Fruit fly (Drosophila melanogaster) whole organism, embryonic: ENCODE results near the gene Dph3.

Experiments
- Bdp1 ChIP-seq: fragments of 200-800 bp; sonication (Bioruptor generic); optimal IDR thresholded peaks from 3 replicates; lab custom pipeline; 2016; ENCODE audit warnings: missing biosample characterization, missing genetic modification characterization
- CG11093 ChIP-seq: fragments of 200-800 bp; sonication (Bioruptor generic); IDR thresholded peaks from 3 replicates; pipeline ENCODE4 v1.3.6; 2022; ENCODE audit warnings: missing biosample characterization, missing genetic modification characterization
- CG11560 ChIP-seq: fragments of 200-800 bp; sonication (Bioruptor generic); IDR thresholded peaks from 3 replicates; pipeline ENCODE4 v1.3.6; 2022; ENCODE audit warnings: missing biosample characterization, missing genetic modification characterization
- CG12769 ChIP-seq: fragments of 200-800 bp; sonication (Bioruptor generic); optimal IDR thresholded peaks from 2 replicates; lab custom pipeline; 2019; ENCODE audit warnings: missing biosample characterization, mild to moderate bottlenecking, missing genetic modification characterization, moderate library complexity
- CG12942 ChIP-seq: fragments of 200-800 bp; sonication (Bioruptor generic); optimal IDR thresholded peaks from 3 replicates; lab custom pipeline; 2016; ENCODE audit warnings: missing biosample characterization, missing genetic modification characterization
- CG14014 ChIP-seq: fragments of 200-800 bp; sonication (Bioruptor generic); IDR thresholded peaks from 2 replicates; pipeline ENCODE4 v1.3.6; 2022; ENCODE audit warnings: missing biosample characterization, missing genetic modification characterization
- CG16813 ChIP-seq: fragments of 200-800 bp; sonication (Bioruptor generic); IDR thresholded peaks from 3 replicates; pipeline ENCODE4 v1.3.6; 2022; ENCODE audit warnings: missing biosample characterization, missing genetic modification characterization; ENCODE audit not compliant: partially characterized antibody
- CG1792 ChIP-seq: fragments of 200-800 bp; sonication (Bioruptor generic); optimal IDR thresholded peaks from 2 replicates; lab custom pipeline; 2016; ENCODE audit warnings: missing biosample characterization, missing genetic modification characterization
- CG18262 ChIP-seq: fragments of 200-800 bp; optimal IDR thresholded peaks from 3 replicates; lab custom pipeline; 2019; ENCODE audit warnings: missing biosample characterization, mild to moderate bottlenecking, missing genetic modification characterization, moderate library complexity
- CG18619 ChIP-seq: fragments of 200-800 bp; sonication (Bioruptor generic); optimal IDR thresholded peaks from 3 replicates; lab custom pipeline; 2017; ENCODE audit warnings: missing biosample characterization, mild to moderate bottlenecking, missing genetic modification characterization
- CG2199 ChIP-seq: fragments of 200-800 bp; sonication (Bioruptor generic); IDR thresholded peaks from 3 replicates; pipeline ENCODE4 v1.3.6; 2022; ENCODE audit warnings: missing biosample characterization, missing genetic modification characterization
- CG31388 ChIP-seq: fragments of 200-800 bp; sonication (Bioruptor generic); optimal IDR thresholded peaks from 2 replicates; lab custom pipeline; 2016; ENCODE audit warnings: missing biosample characterization, missing genetic modification characterization
- CG31441 ChIP-seq: fragments of 200-800 bp; sonication (Bioruptor generic); IDR thresholded peaks from 2 replicates; pipeline ENCODE4 v1.3.6; 2022; ENCODE audit warnings: missing biosample characterization, missing genetic modification characterization
- CG3847 ChIP-seq: fragments of 200-800 bp; sonication (Bioruptor generic); IDR thresholded peaks from 2 replicates; pipeline ENCODE4 v1.3.6; 2022; ENCODE audit warnings: missing biosample characterization, missing genetic modification characterization
- CG5953 ChIP-seq: fragments of 200-800 bp; sonication (Bioruptor generic); IDR thresholded peaks from 2 replicates; pipeline ENCODE4 v1.3.6; 2022; ENCODE audit warnings: missing biosample characterization, missing genetic modification characterization
- CG7556 ChIP-seq: fragments of 200-800 bp; sonication (Bioruptor generic); optimal IDR thresholded peaks from 2 replicates; lab custom pipeline; 2017; ENCODE audit warnings: missing biosample characterization, mild to moderate bottlenecking, missing genetic modification characterization
- CG7786 ChIP-seq: fragments of 200-800 bp; sonication (Bioruptor generic); optimal IDR thresholded peaks from 2 replicates; lab custom pipeline; 2016; ENCODE audit warnings: missing biosample characterization, missing genetic modification characterization
- CG7839 ChIP-seq: fragments of 200-800 bp; sonication (Bioruptor generic); optimal IDR thresholded peaks from 3 replicates; lab custom pipeline; 2018; ENCODE audit warnings: missing biosample characterization, mild to moderate bottlenecking, missing genetic modification characterization, moderate library complexity
- CG7987 ChIP-seq: fragments of 200-800 bp; sonication (Bioruptor generic); optimal IDR thresholded peaks from 2 replicates; lab custom pipeline; 2018; ENCODE audit warnings: missing biosample characterization, mild to moderate bottlenecking, missing genetic modification characterization, moderate library complexity
- CG8944 ChIP-seq: fragments of 200-800 bp; sonication (Bioruptor generic); optimal IDR thresholded peaks from 3 replicates; lab custom pipeline; 2016; ENCODE audit warnings: missing biosample characterization, missing genetic modification characterization
- CG9817 ChIP-seq: fragments of 200-800 bp; sonication (Bioruptor generic); optimal IDR thresholded peaks from 2 replicates; lab custom pipeline; 2018; ENCODE audit warnings: missing biosample characterization, mild to moderate bottlenecking, missing genetic modification characterization, moderate library complexity
- Camta ChIP-seq: fragments of 200-800 bp; sonication (Bioruptor generic); optimal IDR thresholded peaks from 2 replicates; lab custom pipeline; 2016; ENCODE audit warnings: missing biosample characterization, missing genetic modification characterization
- Dfd ChIP-seq, 2 experiments: fragments of >200 bp; optimal IDR thresholded peaks; 2 replicates each; lab custom pipeline; 2017; ENCODE audit warnings: missing biosample characterization in 2 of 2, missing genetic modification characterization in 2 of 2
- Fer2 ChIP-seq: fragments of 200-800 bp; sonication (Bioruptor generic); optimal IDR thresholded peaks from 2 replicates; lab custom pipeline; 2018; ENCODE audit warnings: missing biosample characterization, mild to moderate bottlenecking, missing genetic modification characterization, moderate library complexity
- GATAe ChIP-seq: fragments of 200-800 bp; sonication (Bioruptor generic); conservative IDR thresholded peaks from 2 replicates; pipeline ENCODE4 v1.3.6; 2022; ENCODE audit warnings: missing biosample characterization, missing genetic modification characterization
- Gsc ChIP-seq: fragments of 200-800 bp; sonication (Bioruptor generic); IDR thresholded peaks from 2 replicates; pipeline ENCODE4 v1.3.6; 2022; ENCODE audit warnings: missing biosample characterization, missing genetic modification characterization
- Hr78 ChIP-seq, 2 experiments: fragments of 200-800 bp in 1 of 2; fragments of >200 bp in 1 of 2; sonication (Bioruptor generic) in 1 of 2; optimal IDR thresholded peaks; 2 replicates each; lab custom pipeline; 2017 to 2019; ENCODE audit warnings: missing biosample characterization in 2 of 2, missing genetic modification characterization in 2 of 2, mild to moderate bottlenecking in 1 of 2, moderate library complexity in 1 of 2
- MTF-1 ChIP-seq: fragments of 200-800 bp; sonication (Bioruptor generic); optimal IDR thresholded peaks from 2 replicates; lab custom pipeline; 2018; ENCODE audit warnings: missing biosample characterization, mild to moderate bottlenecking, missing genetic modification characterization, borderline replicate concordance
- Meics ChIP-seq: fragments of 200-800 bp; sonication (Bioruptor generic); optimal IDR thresholded peaks from 2 replicates; lab custom pipeline; 2017; ENCODE audit warnings: missing biosample characterization, mild to moderate bottlenecking, missing genetic modification characterization
- Nf-YA ChIP-seq: fragments of 200-800 bp; sonication (Bioruptor generic); IDR thresholded peaks from 2 replicates; pipeline ENCODE4 v1.3.6; 2022; ENCODE audit warnings: missing biosample characterization, missing genetic modification characterization
- Six4 ChIP-seq: fragments of 200-800 bp; sonication (Bioruptor generic); optimal IDR thresholded peaks from 2 replicates; lab custom pipeline; 2016; ENCODE audit warnings: missing biosample characterization, missing genetic modification characterization
- Sox102F ChIP-seq: fragments of 200-800 bp; sonication (Bioruptor generic); optimal IDR thresholded peaks from 2 replicates; lab custom pipeline; 2018; ENCODE audit warnings: missing biosample characterization, mild to moderate bottlenecking, missing genetic modification characterization, moderate library complexity
- TFAM ChIP-seq: fragments of 200-800 bp; sonication (Bioruptor generic); optimal IDR thresholded peaks from 2 replicates; lab custom pipeline; 2017; ENCODE audit warnings: missing biosample characterization, missing genetic modification characterization, inconsistent platforms
- Tbp ChIP-seq: fragments of >200 bp; optimal IDR thresholded peaks from 2 replicates; lab custom pipeline; 2018; ENCODE audit warnings: missing biosample characterization, missing genetic modification characterization
- Xbp1 ChIP-seq: fragments of 200-800 bp; sonication (Bioruptor generic); optimal IDR thresholded peaks from 3 replicates; lab custom pipeline; 2016; ENCODE audit warnings: missing biosample characterization, mild to moderate bottlenecking, missing genetic modification characterization
- croc ChIP-seq: fragments of 200-800 bp; sonication (Bioruptor generic); conservative IDR thresholded peaks from 3 replicates; pipeline ENCODE4 v1.3.6; 2022; ENCODE audit warnings: missing biosample characterization, missing genetic modification characterization
- crp ChIP-seq, 2 experiments: fragments of 200-800 bp; sonication (Bioruptor generic); optimal IDR thresholded peaks; 2 replicates in 1 of 2; 3 replicates in 1 of 2; lab custom pipeline; 2017; ENCODE audit warnings: missing biosample characterization in 2 of 2, missing genetic modification characterization in 2 of 2, mild to moderate bottlenecking in 1 of 2, moderate library complexity in 1 of 2
- disco-r ChIP-seq: fragments of 200-800 bp; sonication (Bioruptor generic); optimal IDR thresholded peaks from 2 replicates; lab custom pipeline; 2016; ENCODE audit warnings: missing biosample characterization, missing genetic modification characterization
- fd102C ChIP-seq: fragments of 200-800 bp; sonication (Bioruptor generic); optimal IDR thresholded peaks from 2 replicates; lab custom pipeline; 2018; ENCODE audit warnings: missing biosample characterization, mild to moderate bottlenecking, missing genetic modification characterization, moderate library complexity
- gfzf ChIP-seq: fragments of 200-800 bp; sonication (Bioruptor generic); optimal IDR thresholded peaks from 2 replicates; lab custom pipeline; 2016; ENCODE audit warnings: missing biosample characterization, mild to moderate bottlenecking, missing genetic modification characterization, moderate library complexity
- gro ChIP-seq: fragments of 200-800 bp; sonication (Bioruptor generic); optimal IDR thresholded peaks from 2 replicates; lab custom pipeline; 2016; ENCODE audit warnings: missing biosample characterization, missing genetic modification characterization
- jigr1 ChIP-seq: fragments of 200-800 bp; sonication (Bioruptor generic); IDR thresholded peaks from 3 replicates; pipeline ENCODE4 v1.3.6; 2022; ENCODE audit warnings: missing biosample characterization, missing genetic modification characterization
- pros ChIP-seq: fragments of 200-800 bp; sonication (Bioruptor generic); optimal IDR thresholded peaks from 3 replicates; lab custom pipeline; 2019; ENCODE audit warnings: missing biosample characterization, mild to moderate bottlenecking, missing genetic modification characterization, moderate library complexity
- sc ChIP-seq, 3 experiments: fragments of >200 bp in 2 of 3; fragments of 200-800 bp in 1 of 3; sonication (Bioruptor generic) in 1 of 3; optimal IDR thresholded peaks; 2 replicates in 2 of 3; 3 replicates in 1 of 3; lab custom pipeline; 2017; ENCODE audit warnings: mild to moderate bottlenecking in 1 of 3, missing biosample characterization in 1 of 3, missing genetic modification characterization in 1 of 3, missing genetic modification reagents in 1 of 3
- sens ChIP-seq: fragments of 200-800 bp; sonication (Bioruptor generic); peaks from one replicate; lab custom pipeline; 2016; ENCODE audit warnings: missing biosample characterization, missing genetic modification characterization
- sima ChIP-seq: fragments of 200-800 bp; sonication (Bioruptor generic); optimal IDR thresholded peaks from 2 replicates; lab custom pipeline; 2016; ENCODE audit warnings: missing biosample characterization, missing genetic modification characterization
- tll ChIP-seq, 2 experiments: fragments of 200-800 bp in 1 of 2; fragments of >200 bp in 1 of 2; sonication (Bioruptor generic) in 1 of 2; optimal IDR thresholded peaks; 2 replicates each; lab custom pipeline; 2017 to 2019; ENCODE audit warnings: missing biosample characterization in 2 of 2, missing genetic modification characterization in 2 of 2, mild to moderate bottlenecking in 1 of 2, moderate library complexity in 1 of 2
- ttk ChIP-seq: fragments of 200-800 bp; sonication (Bioruptor generic); IDR thresholded peaks from 2 replicates; pipeline ENCODE4 v2.1.2; 2022; ENCODE audit warnings: missing biosample characterization, missing genetic modification characterization
- unc-4 ChIP-seq: fragments of 200-800 bp; sonication (Bioruptor generic); IDR thresholded peaks from 2 replicates; pipeline ENCODE4 v1.3.6; 2022; ENCODE audit warnings: missing biosample characterization, missing genetic modification characterization; ENCODE audit not compliant: partially characterized antibody

The Dph3 gene

DNA sequence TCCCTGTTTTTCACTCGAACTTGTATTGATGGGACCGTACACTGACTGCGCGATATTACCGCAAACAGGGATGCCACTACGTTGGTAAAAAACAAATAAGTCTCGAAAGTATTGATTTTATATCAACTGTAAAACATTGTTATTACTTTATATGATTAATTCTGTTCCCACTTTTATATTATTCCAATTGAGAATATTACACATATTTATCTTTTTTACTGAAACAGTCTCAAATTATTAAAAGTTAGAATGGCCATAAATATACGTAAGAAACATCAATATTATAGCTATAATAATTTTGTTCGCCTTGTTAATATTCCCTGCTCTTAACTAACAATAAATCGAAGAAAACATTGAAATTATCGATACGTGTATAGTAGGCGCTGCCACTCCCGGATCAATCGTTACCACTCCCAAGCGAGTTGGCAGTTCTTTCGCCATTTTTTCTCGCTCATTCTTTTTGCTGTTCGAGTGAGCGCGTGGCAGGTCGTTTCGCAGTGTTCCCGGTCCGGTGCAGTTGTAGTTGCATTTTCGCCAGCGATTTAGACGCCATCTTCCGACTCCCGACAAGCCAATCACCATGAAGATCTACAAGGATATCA lies 21.8 kb upstream of the Dph3 start, which contains the start of the genes SdhC and Tctp (continued):
- TF ChIP-seq croc (no peak), sens (GFP tag; lab: Kevin White, UChicago) (peak; percentile 90), CG8944 (GFP tag; lab: Kevin White, UChicago) (no peak), sc (optimal IDR thresholded peaks at IDR 0.05; lab: Kevin White, UChicago) (no peak), sc (GFP tag; optimal IDR thresholded peaks at IDR 0.05; lab: Kevin White, UChicago) (no peak), crp (GFP tag; optimal IDR thresholded peaks at IDR 0.05; lab: Kevin White, UChicago) (peak in 1 of 2 experiments; percentile 23), CG12942 (peak; percentile 40), CG1792 (GFP tag; lab: Kevin White, UChicago) (no peak), Six4 (peak; percentile 38), Xbp1 (peak; percentile 61), Tbp (GFP tag; lab: Kevin White, UChicago) (no peak), CG31441 (GFP tag; lab: Robert Waterston, UW) (peak; percentile 59; the same call in 1 of the 2 replicates), gro (no peak), fd102C (GFP tag; lab: Kevin White, UChicago) (no peak), TFAM (GFP tag; lab: Kevin White, UChicago) (no peak), Fer2 (tag; lab: Kevin White, UChicago) (no peak), GATAe (GFP tag; lab: Robert Waterston, UW) (no peak), jigr1 (GFP tag; lab: Robert Waterston, UW) (no peak), CG11093 (GFP tag; lab: Robert Waterston, UW) (no peak), CG3847 (GFP tag; lab: Robert Waterston, UW) (peak; percentile 28; the same call in 1 of the 2 replicates), MTF-1 (GFP tag; lab: Kevin White, UChicago) (no peak), CG5953 (GFP tag; lab: Robert Waterston, UW) (0 out of 2 replicates have a peak, but pooled peaks have one; percentile 31), CG7987 (GFP tag; lab: Kevin White, UChicago) (no peak), Gsc (GFP tag; lab: Robert Waterston, UW) (no peak), CG7556 (GFP tag; lab: Kevin White, UChicago) (peak; percentile 33), CG18262 (tag; lab: Kevin White, UChicago) (peak; percentile 62), Bdp1 (GFP tag; lab: Kevin White, UChicago) (no peak), Meics (GFP tag; lab: Kevin White, UChicago) (peak; percentile 62), sima (no peak), CG7786 (GFP tag; lab: Kevin White, UChicago) (no peak), Sox102F (GFP tag; lab: Kevin White, UChicago) (no peak), Dfd (GFP tag; optimal IDR thresholded peaks at IDR 0.05; lab: Kevin White, UChicago) (no peak), CG12769 (tag; lab: Kevin White, UChicago) (peak; percentile 66), unc-4 (GFP tag; lab: Robert Waterston, UW) (0 out of 2 replicates have a peak, but pooled peaks have one; percentile 51), gfzf (GFP tag; lab: Kevin White, UChicago) (peak; percentile 75), disco-r (GFP tag; lab: Kevin White, UChicago) (no peak), pros (GFP tag; lab: Kevin White, UChicago) (no peak), Camta (GFP tag; lab: Kevin White, UChicago) (peak; percentile 35), CG14014 (GFP tag; lab: Robert Waterston, UW) (no peak), CG7839 (tag; lab: Kevin White, UChicago) (peak; percentile 23), CG31388 (GFP tag; lab: Kevin White, UChicago) (no peak), ttk (GFP tag; lab: Robert Waterston, UW) (no peak), Nf-YA (GFP tag; lab: Robert Waterston, UW) (no peak), CG2199 (no peak), CG11560 (tag; lab: Robert Waterston, UW) (no peak), CG18619 (GFP tag; lab: Kevin White, UChicago) (peak; percentile 20), tll (GFP tag; optimal IDR thresholded peaks at IDR 0.05; lab: Kevin White, UChicago) (no peak), CG9817 (tag; lab: Kevin White, UChicago) (peak; percentile 40), CG16813 (GFP tag; lab: Robert Waterston, UW) (peak; percentile 20; the same call in 1 of the 3 replicates), Hr78 (GFP tag; optimal IDR thresholded peaks at IDR 0.05; lab: Kevin White, UChicago) (no peak)
